Fruit fly (Drosophila melanogaster) whole organism, embryonic: ENCODE measurements around the gene Cpr97Ea.

Source experiments
- Bgb ChIP-seq: fragments of 200-800 bp; sonication (Bioruptor generic); IDR thresholded peaks from 2 replicates; pipeline ENCODE4 v1.3.6; 2022; ENCODE audit warnings: missing biosample characterization, missing genetic modification characterization; ENCODE audit not compliant: partially characterized antibody
- Blimp-1 ChIP-seq: fragments of 200-800 bp; sonication (Bioruptor generic); optimal IDR thresholded peaks from 3 replicates; lab custom pipeline; 2018; ENCODE audit warnings: missing biosample characterization, missing genetic modification characterization, mild to moderate bottlenecking, moderate library complexity, missing genetic modification reagents
- C15 ChIP-seq: fragments of 200-800 bp; sonication (Bioruptor generic); IDR thresholded peaks from 3 replicates; pipeline ENCODE4 v1.3.6; 2022; ENCODE audit warnings: missing biosample characterization, missing genetic modification characterization
- CG10462 ChIP-seq: fragments of 200-800 bp; sonication (Bioruptor generic); optimal IDR thresholded peaks from 2 replicates; lab custom pipeline; 2016; ENCODE audit warnings: missing biosample characterization, missing genetic modification characterization
- CG11456 ChIP-seq: fragments of 200-800 bp; sonication (Bioruptor generic); IDR thresholded peaks from 3 replicates; pipeline ENCODE4 v1.3.6; 2022; ENCODE audit warnings: missing biosample characterization, missing genetic modification characterization
- CG12236 ChIP-seq: fragments of 200-800 bp; sonication (Bioruptor generic); optimal IDR thresholded peaks from 2 replicates; lab custom pipeline; 2016; ENCODE audit warnings: missing biosample characterization, missing genetic modification characterization
- CG12299 ChIP-seq: fragments of 200-800 bp; sonication (Bioruptor generic); optimal IDR thresholded peaks from 2 replicates; lab custom pipeline; 2018; ENCODE audit warnings: missing biosample characterization, mild to moderate bottlenecking, missing genetic modification characterization
- CG13424 ChIP-seq: fragments of 200-800 bp; sonication (Bioruptor generic); optimal IDR thresholded peaks from 2 replicates; lab custom pipeline; 2019; ENCODE audit warnings: missing biosample characterization, mild to moderate bottlenecking, missing genetic modification characterization, moderate library complexity
- CG2199 ChIP-seq: fragments of 200-800 bp; sonication (Bioruptor generic); IDR thresholded peaks from 3 replicates; pipeline ENCODE4 v1.3.6; 2022; ENCODE audit warnings: missing biosample characterization, missing genetic modification characterization
- CG31441 ChIP-seq: fragments of 200-800 bp; sonication (Bioruptor generic); IDR thresholded peaks from 2 replicates; pipeline ENCODE4 v1.3.6; 2022; ENCODE audit warnings: missing biosample characterization, missing genetic modification characterization
- CG32532 ChIP-seq: fragments of 200-800 bp; sonication (Bioruptor generic); IDR thresholded peaks from 2 replicates; pipeline ENCODE4 v1.3.6; 2022; ENCODE audit warnings: missing biosample characterization, missing genetic modification characterization
- CG33557 ChIP-seq: fragments of 200-800 bp; sonication (Bioruptor generic); optimal IDR thresholded peaks from 2 replicates; lab custom pipeline; 2019; ENCODE audit warnings: missing biosample characterization, mild to moderate bottlenecking, missing genetic modification characterization, moderate library complexity
- CG3407 ChIP-seq: fragments of 200-800 bp; sonication (Bioruptor generic); optimal IDR thresholded peaks from 2 replicates; lab custom pipeline; 2018; ENCODE audit warnings: missing biosample characterization, mild to moderate bottlenecking, missing genetic modification characterization
- CG4360 ChIP-seq: fragments of 200-800 bp; sonication (Bioruptor generic); IDR thresholded peaks from 2 replicates; pipeline ENCODE4 v1.3.6; 2022; ENCODE audit warnings: missing biosample characterization, missing genetic modification characterization
- CG6791 ChIP-seq: fragments of 200-800 bp; sonication (Bioruptor generic); IDR thresholded peaks from 3 replicates; pipeline ENCODE4 v1.3.6; 2022; ENCODE audit warnings: missing biosample characterization, missing genetic modification characterization; ENCODE audit not compliant: partially characterized antibody
- CG6813 ChIP-seq: fragments of 200-800 bp; sonication (Bioruptor generic); optimal IDR thresholded peaks from 2 replicates; lab custom pipeline; 2017; ENCODE audit warnings: missing biosample characterization, missing genetic modification characterization, mild to moderate bottlenecking, moderate library complexity, missing genetic modification reagents
- CG9215 ChIP-seq: fragments of 200-800 bp; sonication (Bioruptor generic); IDR thresholded peaks from 2 replicates; pipeline ENCODE4 v1.3.6; 2022; ENCODE audit warnings: missing biosample characterization, missing genetic modification characterization
- CTCF ChIP-seq: fragments of 200-800 bp; sonication (Bioruptor generic); optimal IDR thresholded peaks from 2 replicates; lab custom pipeline; 2017; ENCODE audit warnings: missing biosample characterization, mild to moderate bottlenecking, missing genetic modification characterization, moderate library complexity
- Deaf1 ChIP-seq: fragments of 200-800 bp; optimal IDR thresholded peaks from 3 replicates; lab custom pipeline; 2019; ENCODE audit warnings: missing biosample characterization, mild to moderate bottlenecking, missing genetic modification characterization, moderate library complexity
- Dfd ChIP-seq, 2 experiments: fragments of >200 bp; optimal IDR thresholded peaks; 2 replicates each; lab custom pipeline; 2017; ENCODE audit warnings: missing biosample characterization in 2 of 2, missing genetic modification characterization in 2 of 2
- Dip3 ChIP-seq: fragments of 200-800 bp; sonication (Bioruptor generic); optimal IDR thresholded peaks from 3 replicates; lab custom pipeline; 2016; ENCODE audit warnings: missing biosample characterization, missing genetic modification characterization
- Doc2 ChIP-seq: fragments of 200-800 bp; sonication (Bioruptor generic); IDR thresholded peaks from 2 replicates; pipeline ENCODE4 v1.3.6; 2022; ENCODE audit warnings: missing biosample characterization, missing genetic modification characterization
- Drgx ChIP-seq: fragments of 200-800 bp; sonication (Bioruptor generic); IDR thresholded peaks from 2 replicates; pipeline ENCODE4 v1.3.6; 2022; ENCODE audit warnings: missing biosample characterization, missing genetic modification characterization
- Hr78 ChIP-seq, 2 experiments: fragments of 200-800 bp in 1 of 2; fragments of >200 bp in 1 of 2; sonication (Bioruptor generic) in 1 of 2; optimal IDR thresholded peaks; 2 replicates each; lab custom pipeline; 2017 to 2019; ENCODE audit warnings: missing biosample characterization in 2 of 2, missing genetic modification characterization in 2 of 2, mild to moderate bottlenecking in 1 of 2, moderate library complexity in 1 of 2
- Pdp1 ChIP-seq, 2 experiments: fragments of 200-800 bp; sonication (Bioruptor generic); optimal IDR thresholded peaks; 3 replicates each; lab custom pipeline; 2016; ENCODE audit warnings: missing biosample characterization in 2 of 2, missing genetic modification characterization in 2 of 2, mild to moderate bottlenecking in 1 of 2, moderate library complexity in 1 of 2
- Scr ChIP-seq: fragments of 200-800 bp; sonication (Bioruptor generic); IDR thresholded peaks from 2 replicates; pipeline ENCODE4 v1.3.6; 2022; ENCODE audit warnings: missing biosample characterization, missing genetic modification characterization; ENCODE audit not compliant: partially characterized antibody
- abd-A ChIP-seq: fragments of 200-800 bp; sonication (Bioruptor generic); optimal IDR thresholded peaks from 3 replicates; lab custom pipeline; 2019; ENCODE audit warnings: missing biosample characterization, mild to moderate bottlenecking, missing genetic modification characterization, moderate library complexity
- bsh ChIP-seq, 2 experiments: fragments of 200-800 bp; sonication (Bioruptor generic); optimal IDR thresholded peaks; 2 replicates each; lab custom pipeline; 2017 to 2018; ENCODE audit warnings: mild to moderate bottlenecking in 2 of 2, missing biosample characterization in 2 of 2, missing genetic modification characterization in 2 of 2, moderate library complexity in 1 of 2
- chif ChIP-seq, 2 experiments: fragments of 200-800 bp; sonication (Bioruptor generic); optimal IDR thresholded peaks; 3 replicates each; lab custom pipeline; 2016; ENCODE audit warnings: missing biosample characterization in 2 of 2, missing genetic modification characterization in 2 of 2
- chinmo ChIP-seq: fragments of 200-800 bp; sonication (Bioruptor generic); IDR thresholded peaks from 4 replicates; pipeline ENCODE4 v1.3.6; 2022; ENCODE audit warnings: missing biosample characterization, missing genetic modification characterization; ENCODE audit not compliant: partially characterized antibody
- dpn ChIP-seq, 2 experiments: fragments of 200-800 bp; sonication (Bioruptor generic); optimal IDR thresholded peaks; 3 replicates each; lab custom pipeline; 2016; ENCODE audit warnings: missing biosample characterization in 2 of 2, missing genetic modification characterization in 2 of 2
- fd102C ChIP-seq: fragments of 200-800 bp; sonication (Bioruptor generic); optimal IDR thresholded peaks from 2 replicates; lab custom pipeline; 2018; ENCODE audit warnings: missing biosample characterization, mild to moderate bottlenecking, missing genetic modification characterization, moderate library complexity
- fd64A ChIP-seq: fragments of 200-800 bp; sonication (Bioruptor generic); optimal IDR thresholded peaks from 3 replicates; lab custom pipeline; 2018; ENCODE audit warnings: missing biosample characterization, mild to moderate bottlenecking, missing genetic modification characterization
- kni ChIP-seq: fragments of 200-800 bp; sonication (Bioruptor generic); optimal IDR thresholded peaks from 3 replicates; lab custom pipeline; 2017; ENCODE audit warnings: mild to moderate bottlenecking, missing biosample characterization, missing genetic modification reagents, missing genetic modification characterization
- nom ChIP-seq: fragments of 200-800 bp; sonication (Bioruptor generic); optimal IDR thresholded peaks from 2 replicates; lab custom pipeline; 2017; ENCODE audit warnings: missing biosample characterization, missing genetic modification characterization, mild to moderate bottlenecking, moderate library complexity, missing genetic modification reagents
- pros ChIP-seq: fragments of 200-800 bp; sonication (Bioruptor generic); optimal IDR thresholded peaks from 3 replicates; lab custom pipeline; 2019; ENCODE audit warnings: missing biosample characterization, mild to moderate bottlenecking, missing genetic modification characterization, moderate library complexity
- sens ChIP-seq: fragments of 200-800 bp; sonication (Bioruptor generic); peaks from one replicate; lab custom pipeline; 2016; ENCODE audit warnings: missing biosample characterization, missing genetic modification characterization
- sens-2 ChIP-seq: fragments of 200-800 bp; sonication (Bioruptor generic); IDR thresholded peaks from 2 replicates; pipeline ENCODE4 v1.3.6; 2022; ENCODE audit warnings: missing biosample characterization, missing genetic modification characterization
- seq ChIP-seq: fragments of 200-800 bp; sonication (Bioruptor generic); IDR thresholded peaks from 2 replicates; pipeline ENCODE4 v1.3.6; 2022; ENCODE audit warnings: missing biosample characterization, missing genetic modification characterization
- sima ChIP-seq: fragments of 200-800 bp; sonication (Bioruptor generic); optimal IDR thresholded peaks from 2 replicates; lab custom pipeline; 2016; ENCODE audit warnings: missing biosample characterization, missing genetic modification characterization
- tna ChIP-seq: fragments of 200-800 bp; sonication (Bioruptor generic); IDR thresholded peaks from 2 replicates; pipeline ENCODE4 v1.3.6; 2022; ENCODE audit warnings: missing biosample characterization, missing genetic modification characterization; ENCODE audit not compliant: partially characterized antibody
- twi ChIP-seq: fragments of 200-800 bp; optimal IDR thresholded peaks from 2 replicates; lab custom pipeline; 2019; ENCODE audit warnings: missing biosample characterization, mild to moderate bottlenecking, missing genetic modification characterization, moderate library complexity
- vvl ChIP-seq: fragments of 200-800 bp; sonication (Bioruptor generic); IDR thresholded peaks from 2 replicates; pipeline ENCODE4 v1.3.6; 2022; ENCODE audit warnings: missing biosample characterization, missing genetic modification characterization

The Cpr97Ea gene

DNA sequence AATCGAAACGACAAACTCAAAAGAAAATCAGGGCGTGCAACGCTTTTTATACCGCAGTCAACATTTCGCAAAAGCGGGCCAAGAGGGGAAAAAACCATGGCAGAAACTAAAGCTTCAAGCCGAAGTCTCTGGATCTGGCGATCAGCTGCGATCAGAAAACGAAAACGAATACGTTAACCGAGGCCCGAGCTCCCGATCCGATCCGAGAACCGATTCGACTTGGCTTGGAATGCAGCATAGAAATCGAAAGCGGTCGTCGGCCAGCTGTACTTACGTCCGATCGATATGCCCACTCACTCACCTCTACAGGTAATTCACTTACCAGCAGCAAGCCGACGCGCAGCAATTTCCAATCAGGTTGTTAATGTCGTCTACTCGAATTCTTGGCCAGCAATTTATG lies 3.5 kb upstream of the Cpr97Ea start, which contains the start of gene Cpr97Eb:
Gene Cpr97Eb, minus strand, starts transcription at position 25 of the 400 bp plus-strand sequence.
- TF ChIP-seq Blimp-1 (GFP tag; lab: Kevin White, UChicago) (peak; percentile 87), Dip3 (GFP tag; lab: Kevin White, UChicago) (no peak), seq (GFP tag; lab: Robert Waterston, UW) (no peak), Doc2 (no peak), Deaf1 (tag; lab: Kevin White, UChicago) (peak; percentile 68), chinmo (GFP tag; lab: Robert Waterston, UW) (0 out of 4 replicates have a peak, but pooled peaks have one; percentile 6), CG9215 (no peak), CG10462 (GFP tag; lab: Kevin White, UChicago) (no peak)
- TF ChIP-seq, all 482 proteins: peak for 3

DNA sequence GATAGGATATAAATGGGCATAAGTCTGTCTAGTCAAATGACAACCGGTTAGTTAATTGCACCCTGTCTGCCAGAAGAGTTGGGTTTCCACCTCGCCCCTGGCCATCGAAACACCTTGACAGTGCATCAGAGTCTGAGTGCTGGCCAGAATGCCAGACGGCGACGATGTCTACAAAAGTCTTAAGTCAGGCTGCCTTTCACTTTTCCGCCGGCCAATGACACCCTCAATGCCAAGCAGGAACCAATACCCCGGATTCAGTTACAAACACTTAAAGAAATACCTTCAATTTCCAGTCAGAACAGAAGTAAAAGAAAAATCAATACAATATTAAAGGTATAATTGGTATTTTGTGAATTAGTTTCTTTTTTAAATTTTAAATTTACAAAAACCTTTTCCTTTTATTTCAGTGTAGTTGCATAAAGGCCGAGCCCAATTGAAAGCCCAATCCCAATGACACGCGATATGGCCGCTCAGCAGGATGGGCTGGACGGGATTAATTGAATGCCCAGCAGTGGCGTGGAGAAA lies 3.0 kb downstream of the Cpr97Ea start:
- TF ChIP-seq bsh (GFP tag; optimal IDR thresholded peaks at IDR 0.05; lab: Kevin White, UChicago) (no peak), CG33557 (GFP tag; lab: Kevin White, UChicago) (no peak), kni (GFP tag; lab: Kevin White, UChicago) (no peak), C15 (GFP tag; lab: Robert Waterston, UW) (no peak), Drgx (GFP tag; lab: Robert Waterston, UW) (peak; percentile 32; the same call in 1 of the 2 replicates), dpn (GFP tag; optimal IDR thresholded peaks at IDR 0.05; lab: Kevin White, UChicago) (no peak), fd102C (GFP tag; lab: Kevin White, UChicago) (no peak), CG3407 (GFP tag; lab: Kevin White, UChicago) (no peak), CG32532 (GFP tag; lab: Robert Waterston, UW) (no peak), nom (GFP tag; lab: Kevin White, UChicago) (peak; percentile 40), tna (GFP tag; lab: Robert Waterston, UW) (no peak)

DNA sequence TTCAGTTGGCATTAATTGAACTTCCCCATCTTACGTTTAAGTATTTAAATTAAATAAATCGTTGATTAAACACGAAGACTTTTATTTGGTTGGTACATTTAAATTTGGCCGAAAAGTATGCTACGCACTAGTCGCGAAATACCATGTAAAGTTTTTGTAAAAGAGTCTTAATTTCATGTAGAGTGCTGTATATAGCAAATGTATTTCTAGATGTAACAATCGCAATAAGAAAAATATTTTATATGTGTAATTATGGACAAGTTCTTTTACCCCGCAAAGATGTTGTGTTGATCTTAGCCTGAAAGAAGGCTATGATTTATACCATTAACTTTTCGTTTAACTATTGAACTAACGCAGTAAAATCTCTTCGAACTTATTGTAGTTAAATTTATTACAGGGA lies 4.8 kb downstream of the Cpr97Ea start:
- TF ChIP-seq sima (GFP tag; lab: Kevin White, UChicago) = no peak
- no peak for TF ChIP-seq CG31441
- TF ChIP-seq Dfd (GFP tag; optimal IDR thresholded peaks at IDR 0.05; lab: Kevin White, UChicago) = no peak
- peak; percentile 50 for TF ChIP-seq sens (GFP tag; lab: Kevin White, UChicago)
- no peak for TF ChIP-seq chif (GFP tag; optimal IDR thresholded peaks at IDR 0.05; lab: Kevin White, UChicago)
- TF ChIP-seq CG6813 (GFP tag; lab: Kevin White, UChicago) = no peak
- TF ChIP-seq Scr = no peak
- TF ChIP-seq CG2199 (GFP tag; lab: Robert Waterston, UW) = 0 out of 3 replicates have a peak, but pooled peaks have one; percentile 35
- TF ChIP-seq CG4360 (GFP tag; lab: Robert Waterston, UW) = no peak
- TF ChIP-seq CG6791 (GFP tag; lab: Robert Waterston, UW) = peak; percentile 58; the same call in 2 of the 3 replicates
- 0 out of 4 replicates have a peak, but pooled peaks have one; percentile 34 for TF ChIP-seq chinmo (GFP tag; lab: Robert Waterston, UW)
- no peak for TF ChIP-seq CG12299 (tag; lab: Kevin White, UChicago)
- peak; percentile 62 for TF ChIP-seq Bgb (GFP tag; lab: Robert Waterston, UW)
- peak; percentile 80 for TF ChIP-seq CTCF (GFP tag; lab: Kevin White, UChicago)

DNA sequence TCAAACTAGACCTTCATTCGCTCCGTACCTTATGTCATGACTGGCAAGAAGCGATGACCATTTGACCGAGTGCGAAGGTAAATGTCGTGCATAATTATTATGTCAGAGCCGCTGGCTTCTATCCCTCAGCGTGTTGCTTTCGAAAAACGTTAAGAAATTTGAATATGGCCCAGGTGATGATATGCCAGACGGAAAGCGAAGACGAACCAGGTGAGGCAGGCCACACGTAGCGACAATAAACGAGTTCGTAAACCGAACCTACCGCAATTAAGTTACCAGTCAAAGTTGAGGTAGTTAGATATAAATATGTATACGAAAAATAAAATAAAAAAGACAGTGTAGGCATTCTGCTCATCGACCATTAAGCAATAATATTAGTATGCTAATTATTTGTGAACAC lies 11.0 kb downstream of the Cpr97Ea start:
- peak in 1 of 2 experiments; percentile 80 for TF ChIP-seq Pdp1 (GFP tag; optimal IDR thresholded peaks at IDR 0.05; lab: Kevin White, UChicago)
- peak; percentile 9 for TF ChIP-seq kni (GFP tag; lab: Kevin White, UChicago)
- no peak for TF ChIP-seq sens-2
- TF ChIP-seq CG11456 = no peak
- TF ChIP-seq CG12236 (GFP tag; lab: Kevin White, UChicago) = no peak
- TF ChIP-seq Hr78 (GFP tag; optimal IDR thresholded peaks at IDR 0.05; lab: Kevin White, UChicago) = peak in 1 of 2 experiments; percentile 70
- TF ChIP-seq abd-A (tag; lab: Kevin White, UChicago) = no peak
- TF ChIP-seq sima (GFP tag; lab: Kevin White, UChicago) = no peak
- TF ChIP-seq Blimp-1 (GFP tag; lab: Kevin White, UChicago) = peak; percentile 94
- peak; percentile 28 for TF ChIP-seq pros (GFP tag; lab: Kevin White, UChicago)
- no peak for TF ChIP-seq CG13424 (tag; lab: Kevin White, UChicago)
- no peak for TF ChIP-seq fd64A
- TF ChIP-seq twi (tag; lab: Kevin White, UChicago) = no peak
- peak; percentile 79 for TF ChIP-seq vvl (GFP tag; lab: Robert Waterston, UW)
